Worm (Caenorhabditis elegans) whole organism, L1 larva: Measurements from ENCODE around the gene C34C6.3.
A peak's percentile ranks its signal among the peaks of the same experiment; 100 is the strongest.

Source experiments
- C16A3.4 ChIP-seq: fragments of 150-350 bp; optimal IDR thresholded peaks from 2 replicates; lab custom pipeline; 2014; ENCODE audit warnings: missing biosample characterization, missing genetic modification characterization
- F16B12.6 ChIP-seq: fragments of 150-350 bp; optimal IDR thresholded peaks from 2 replicates; lab custom pipeline; 2014; ENCODE audit warnings: missing biosample characterization, missing genetic modification characterization
- Y116A8C.19 ChIP-seq: sonication (generic microtip); optimal IDR thresholded peaks from 2 replicates; lab custom pipeline; 2016; ENCODE audit warnings: missing compliant biosample characterization, missing genetic modification characterization, borderline replicate concordance
- alr-1 ChIP-seq: fragments of 200-800 bp; sonication (Bioruptor generic); optimal IDR thresholded peaks from 2 replicates; lab custom pipeline; 2018; ENCODE audit warnings: borderline replicate concordance, mild to moderate bottlenecking, missing genetic modification characterization, missing compliant biosample characterization
- blmp-1 ChIP-seq: fragments of 150-350 bp; optimal IDR thresholded peaks from 2 replicates; lab custom pipeline; 2014; ENCODE audit warnings: missing biosample characterization, missing genetic modification characterization
- ceh-88 ChIP-seq: fragments of 200-800 bp; sonication (Bioruptor generic); IDR thresholded peaks from 2 replicates; pipeline ENCODE4 v1.3.6; 2022; ENCODE audit warnings: missing genetic modification characterization, missing compliant biosample characterization
- ceh-90 ChIP-seq: sonication (generic microtip); optimal IDR thresholded peaks from 2 replicates; lab custom pipeline; 2016; ENCODE audit warnings: missing genetic modification characterization, missing compliant biosample characterization
- ces-1 ChIP-seq: fragments of 150-350 bp; optimal IDR thresholded peaks from 2 replicates; lab custom pipeline; 2014; ENCODE audit warnings: missing biosample characterization, missing genetic modification reagents, missing genetic modification characterization
- dpl-1 ChIP-seq, 3 experiments: fragments of 150-350 bp in 2 of 3; sonication (generic microtip) in 1 of 3; optimal IDR thresholded peaks; 2 replicates each; lab custom pipeline; 2014 to 2017; ENCODE audit warnings: missing biosample characterization in 3 of 3, missing genetic modification characterization in 3 of 3, missing genetic modification reagents in 3 of 3
- dsc-1 ChIP-seq: sonication (generic microtip); optimal IDR thresholded peaks from 2 replicates; lab custom pipeline; 2016; ENCODE audit warnings: mild to moderate bottlenecking, missing genetic modification characterization, missing compliant biosample characterization
- efl-1 ChIP-seq, 4 experiments: fragments of 150-350 bp; optimal IDR thresholded peaks in 3 of 4; peaks in 1 of 4; 1 replicate in 1 of 4; 2 replicates in 3 of 4; lab custom pipeline; 2014; ENCODE audit warnings: missing biosample characterization in 2 of 4, missing genetic modification characterization in 2 of 4, missing genetic modification reagents in 2 of 4
- efl-3 ChIP-seq: fragments of 200-800 bp; sonication (Bioruptor generic); optimal IDR thresholded peaks from 2 replicates; lab custom pipeline; 2018; ENCODE audit warnings: mild to moderate bottlenecking, missing genetic modification characterization, missing compliant biosample characterization
- egl-13 ChIP-seq: sonication (generic microtip); optimal IDR thresholded peaks from 2 replicates; lab custom pipeline; 2016; ENCODE audit warnings: missing genotype, missing genetic modification reagents, missing genetic modification characterization, missing compliant biosample characterization
- egl-27 ChIP-seq, 2 experiments: fragments of 150-350 bp in 1 of 2; sonication (generic microtip); optimal IDR thresholded peaks; 3 replicates each; lab custom pipeline; 2017 to 2018; ENCODE audit warnings: missing biosample characterization in 2 of 2, missing genetic modification characterization in 2 of 2, missing genetic modification reagents in 2 of 2
- elt-2 ChIP-seq: sonication (generic microtip); optimal IDR thresholded peaks from 2 replicates; lab custom pipeline; 2016; ENCODE audit warnings: missing genetic modification characterization, mild to moderate bottlenecking, inconsistent platforms, missing compliant biosample characterization, missing genetic modification reagents
- fkh-10 ChIP-seq: sonication (generic microtip); optimal IDR thresholded peaks from 2 replicates; lab custom pipeline; 2017; ENCODE audit warnings: missing biosample characterization, missing genetic modification reagents, missing genetic modification characterization
- fkh-4 ChIP-seq: sonication (generic microtip); optimal IDR thresholded peaks from 2 replicates; lab custom pipeline; 2016; ENCODE audit warnings: missing compliant biosample characterization, missing genetic modification characterization, borderline replicate concordance
- fos-1 ChIP-seq: fragments of 150-350 bp; optimal IDR thresholded peaks from 2 replicates; lab custom pipeline; 2014; ENCODE audit warnings: missing biosample characterization, missing genetic modification characterization
- grh-1 ChIP-seq: fragments of 200-800 bp; sonication (Bioruptor generic); IDR thresholded peaks from 2 replicates; pipeline ENCODE4 v1.3.6; 2022; ENCODE audit warnings: missing genetic modification reagents, missing genetic modification characterization, missing compliant biosample characterization
- hlh-17 ChIP-seq: fragments of 200-800 bp; sonication (Bioruptor generic); optimal IDR thresholded peaks from 2 replicates; lab custom pipeline; 2018; ENCODE audit warnings: missing genetic modification characterization, mild to moderate bottlenecking, missing compliant biosample characterization, moderate library complexity, borderline replicate concordance
- irx-1 ChIP-seq: sonication (generic microtip); optimal IDR thresholded peaks from 2 replicates; lab custom pipeline; 2016; ENCODE audit warnings: missing genetic modification characterization, missing compliant biosample characterization
- isw-1 ChIP-seq: fragments of 200-800 bp; sonication (Bioruptor generic); IDR thresholded peaks from 2 replicates; pipeline ENCODE4 v1.3.6; 2022; ENCODE audit warnings: missing genetic modification characterization, missing compliant biosample characterization
- lin-13 ChIP-seq: fragments of 150-350 bp; optimal IDR thresholded peaks from 2 replicates; lab custom pipeline; 2014; ENCODE audit warnings: missing biosample characterization, missing genetic modification reagents, missing genetic modification characterization
- lin-14 ChIP-seq: fragments of 200-800 bp; sonication (Bioruptor generic); optimal IDR thresholded peaks from 2 replicates; lab custom pipeline; 2018; ENCODE audit warnings: mild to moderate bottlenecking, missing genetic modification characterization, moderate library complexity, missing compliant biosample characterization
- lin-35 ChIP-seq, 2 experiments: fragments of 150-350 bp; optimal IDR thresholded peaks; 2 replicates each; lab custom pipeline; 2014; ENCODE audit warnings: missing biosample characterization in 2 of 2, missing genetic modification characterization in 2 of 2, missing genetic modification reagents in 2 of 2
- lin-39 ChIP-seq: fragments of 150-350 bp; optimal IDR thresholded peaks from 2 replicates; lab custom pipeline; 2014; ENCODE audit warnings: missing biosample characterization, missing genetic modification reagents, missing genetic modification characterization
- lsy-2 ChIP-seq, 2 experiments: fragments of 150-350 bp; optimal IDR thresholded peaks; 2 replicates each; lab custom pipeline; 2014; ENCODE audit warnings: missing biosample characterization in 2 of 2, missing genetic modification characterization in 2 of 2
- mab-9 ChIP-seq: fragments of 200-800 bp; sonication (Bioruptor generic); IDR thresholded peaks from 2 replicates; pipeline ENCODE4 v1.3.6; 2022; ENCODE audit warnings: missing genetic modification reagents, missing genetic modification characterization, missing compliant biosample characterization
- mef-2 ChIP-seq: fragments of 150-350 bp; optimal IDR thresholded peaks from 2 replicates; lab custom pipeline; 2014; ENCODE audit warnings: missing biosample characterization, missing genetic modification characterization
- mep-1 ChIP-seq: fragments of 150-350 bp; optimal IDR thresholded peaks from 2 replicates; lab custom pipeline; 2014; ENCODE audit warnings: missing biosample characterization, missing genetic modification characterization
- nhr-28 ChIP-seq: fragments of 150-350 bp; optimal IDR thresholded peaks from 2 replicates; lab custom pipeline; 2014; ENCODE audit warnings: missing biosample characterization, missing genetic modification characterization
- nhr-47 ChIP-seq: sonication (generic microtip); optimal IDR thresholded peaks from 2 replicates; lab custom pipeline; 2016; ENCODE audit warnings: mild to moderate bottlenecking, missing genetic modification characterization, moderate library complexity, missing compliant biosample characterization
- nhr-76 ChIP-seq: sonication (generic microtip); optimal IDR thresholded peaks from 2 replicates; lab custom pipeline; 2017; ENCODE audit warnings: missing biosample characterization, missing genetic modification characterization
- nhr-90 ChIP-seq: sonication (generic microtip); optimal IDR thresholded peaks from 2 replicates; lab custom pipeline; 2016; ENCODE audit warnings: mild to moderate bottlenecking, missing genetic modification characterization, missing compliant biosample characterization; ENCODE audit not compliant: poor library complexity
- pax-3 ChIP-seq: fragments of 200-800 bp; sonication (Bioruptor generic); optimal IDR thresholded peaks from 2 replicates; lab custom pipeline; 2018; ENCODE audit warnings: mild to moderate bottlenecking, missing genetic modification characterization, moderate library complexity, missing compliant biosample characterization
- skn-1 ChIP-seq: fragments of 150-350 bp; optimal IDR thresholded peaks from 2 replicates; lab custom pipeline; 2014; ENCODE audit warnings: missing biosample characterization, missing genetic modification characterization
- sox-4 ChIP-seq: sonication (generic microtip); optimal IDR thresholded peaks from 2 replicates; lab custom pipeline; 2016; ENCODE audit warnings: missing genetic modification characterization, missing compliant biosample characterization
- sptf-1 ChIP-seq: fragments of 150-350 bp; optimal IDR thresholded peaks from 2 replicates; lab custom pipeline; 2014; ENCODE audit warnings: missing biosample characterization, missing genetic modification characterization
- sup-37 ChIP-seq: fragments of 200-800 bp; sonication (Bioruptor generic); optimal IDR thresholded peaks from 2 replicates; lab custom pipeline; 2018; ENCODE audit warnings: mild to moderate bottlenecking, missing genetic modification characterization, missing compliant biosample characterization
- tbx-2 ChIP-seq: sonication (generic microtip); optimal IDR thresholded peaks from 2 replicates; lab custom pipeline; 2016; ENCODE audit warnings: missing genetic modification characterization, missing compliant biosample characterization
- tlp-1 ChIP-seq: fragments of 150-350 bp; optimal IDR thresholded peaks from 2 replicates; lab custom pipeline; 2014; ENCODE audit warnings: missing biosample characterization, missing genetic modification characterization
- unc-86 ChIP-seq: sonication (generic microtip); optimal IDR thresholded peaks from 2 replicates; lab custom pipeline; 2016; ENCODE audit warnings: missing genetic modification characterization, missing compliant biosample characterization
- unc-98 ChIP-seq: fragments of 200-800 bp; sonication (Bioruptor generic); IDR thresholded peaks from 2 replicates; pipeline ENCODE4 v1.3.6; 2022; ENCODE audit warnings: missing genetic modification characterization, missing compliant biosample characterization
- zag-1 ChIP-seq: fragments of 150-350 bp; optimal IDR thresholded peaks from 2 replicates; lab custom pipeline; 2014; ENCODE audit warnings: missing biosample characterization, missing genetic modification characterization

C34C6.3 gene

DNA sequence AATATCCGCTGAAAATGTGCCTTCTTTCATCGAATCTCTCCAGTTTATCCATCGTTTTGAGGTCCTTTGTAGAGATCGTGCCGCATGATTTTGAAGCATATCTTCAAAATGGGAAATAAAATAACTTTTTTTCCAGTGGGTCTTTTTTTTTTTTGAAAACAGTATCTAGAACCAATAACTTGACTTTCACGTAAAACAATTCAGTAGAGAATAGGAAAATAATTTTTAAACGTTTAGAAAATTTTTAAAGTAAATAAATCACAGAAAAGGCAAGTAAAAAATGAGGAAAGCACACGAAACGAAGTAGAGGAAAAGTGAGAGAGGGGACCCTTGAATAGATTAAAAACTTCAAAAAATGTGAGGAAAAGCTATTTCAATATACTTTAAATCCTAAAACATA is 7.1 kb downstream of the C34C6.3 start, which contains the start of gene chdh-1:
Gene chdh-1 (minus strand): TSS at position 101 of the 400 bp plus-strand sequence.
- TF ChIP-seq lin-13 (no peak), nhr-76 (tag; lab: Kevin White, UChicago) (no peak), elt-2 (no peak), egl-13 (tag; lab: Kevin White, UChicago) (no peak), egl-27 (tag; optimal IDR thresholded peaks at IDR 0.05; lab: Kevin White, UChicago) (no peak), blmp-1 (no peak), alr-1 (tag; lab: Kevin White, UChicago) (no peak), ceh-88 (GFP tag; lab: Robert Waterston, UW) (no peak), unc-86 (no peak), sox-4 (tag; lab: Kevin White, UChicago) (no peak), fkh-4 (tag; lab: Kevin White, UChicago) (no peak), sup-37 (no peak), sptf-1 (no peak), lin-35 (GFP tag; optimal IDR thresholded peaks at IDR 0.05; lab: Kevin White, UChicago) (no peak), mep-1 (no peak)

DNA sequence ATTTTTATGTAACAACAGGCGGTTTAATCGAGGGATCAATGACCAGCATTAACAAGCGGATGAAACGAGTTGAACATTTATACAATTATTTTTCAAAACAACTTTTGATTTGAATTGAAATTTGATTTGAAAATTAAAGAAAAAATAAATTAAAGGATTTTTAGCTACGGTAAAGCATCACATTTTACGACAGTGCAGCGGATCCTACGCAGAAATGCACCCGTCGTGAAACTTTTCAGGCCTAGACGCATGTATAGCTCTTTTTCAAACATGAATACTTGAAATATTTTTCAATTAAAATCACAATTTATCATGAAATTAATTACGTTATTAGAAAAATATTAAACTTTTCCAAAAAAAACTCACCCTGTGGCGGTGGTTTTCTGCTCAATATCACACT is 9.3 kb downstream of the C34C6.3 start:
- TF ChIP-seq lsy-2 (tag; optimal IDR thresholded peaks at IDR 0.05; lab: Kevin White, UChicago), result peak; percentile 67 to 81
- TF ChIP-seq mep-1, result peak; percentile 3
- TF ChIP-seq C16A3.4 (tag; lab: Kevin White, UChicago), result no peak
- peak in 1 of 2 experiments; percentile 6 for TF ChIP-seq efl-1 (optimal IDR thresholded peaks at IDR 0.05; lab: Kevin White, UChicago)
- TF ChIP-seq efl-1 (GFP tag; optimal IDR thresholded peaks at IDR 0.05 in 1 of 2; lab: Kevin White, UChicago), result no peak
- TF ChIP-seq tlp-1, result no peak
- TF ChIP-seq dpl-1 (GFP tag; optimal IDR thresholded peaks at IDR 0.05; lab: Kevin White, UChicago), result peak in 1 of 3 experiments; percentile 20
- peak; percentile 63 for TF ChIP-seq F16B12.6 (tag; lab: Kevin White, UChicago)

DNA sequence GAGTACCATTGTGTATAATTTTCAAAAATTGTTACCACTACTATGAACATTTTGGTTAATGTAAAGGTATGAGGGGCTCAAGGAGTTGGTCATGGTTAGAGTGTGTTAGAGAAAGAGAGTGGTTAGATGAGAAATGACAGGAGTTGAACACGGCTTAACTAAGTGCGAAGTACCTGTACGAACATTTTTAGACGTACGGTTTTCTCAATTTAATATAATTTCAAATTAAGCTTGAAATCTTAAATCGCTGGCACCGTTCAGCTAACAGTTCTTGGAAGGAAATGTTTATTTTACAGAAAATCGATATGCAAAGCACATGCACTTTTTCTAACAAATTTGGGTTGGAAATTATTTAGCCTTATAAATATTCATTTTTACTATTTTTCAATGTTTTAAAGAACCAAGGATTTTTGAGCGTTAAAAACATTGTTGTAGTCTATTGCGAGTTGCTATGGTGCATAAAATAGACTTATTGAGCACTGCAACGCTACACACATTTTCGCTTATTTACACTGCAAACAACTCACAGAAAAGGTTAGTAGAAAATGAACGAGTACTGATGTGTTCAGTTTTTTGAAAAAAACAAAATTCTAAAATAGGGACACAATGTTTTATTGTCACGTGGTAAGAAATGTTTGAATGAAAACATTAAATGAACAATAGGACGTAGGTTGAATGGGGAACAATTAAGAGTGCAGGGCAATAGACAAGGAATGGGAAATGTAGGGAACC is 10.1 kb downstream of the C34C6.3 start, which contains the start of gene sphk-1:
Gene sphk-1 (minus strand): TSS at position 51 of the 732 bp plus-strand sequence.
- TF ChIP-seq nhr-28 (tag; lab: Kevin White, UChicago) (no peak), pax-3 (tag; lab: Kevin White, UChicago) (no peak), unc-98 (no peak), efl-3 (GFP tag; lab: Kevin White, UChicago) (no peak), ceh-90 (tag; lab: Kevin White, UChicago) (no peak), hlh-17 (GFP tag; lab: Kevin White, UChicago) (no peak), mef-2 (tag; lab: Kevin White, UChicago) (no peak), C16A3.4 (tag; lab: Kevin White, UChicago) (no peak), zag-1 (tag; lab: Kevin White, UChicago) (no peak), lin-39 (tag; lab: Kevin White, UChicago) (no peak), Y116A8C.19 (tag; lab: Kevin White, UChicago) (no peak), ces-1 (GFP tag; lab: Kevin White, UChicago) (no peak), sox-4 (tag; lab: Kevin White, UChicago) (no peak), mab-9 (GFP tag; lab: Robert Waterston, UW) (no peak), grh-1 (GFP tag; lab: Robert Waterston, UW) (no peak), tlp-1 (no peak), tbx-2 (tag; lab: Kevin White, UChicago) (no peak)

DNA sequence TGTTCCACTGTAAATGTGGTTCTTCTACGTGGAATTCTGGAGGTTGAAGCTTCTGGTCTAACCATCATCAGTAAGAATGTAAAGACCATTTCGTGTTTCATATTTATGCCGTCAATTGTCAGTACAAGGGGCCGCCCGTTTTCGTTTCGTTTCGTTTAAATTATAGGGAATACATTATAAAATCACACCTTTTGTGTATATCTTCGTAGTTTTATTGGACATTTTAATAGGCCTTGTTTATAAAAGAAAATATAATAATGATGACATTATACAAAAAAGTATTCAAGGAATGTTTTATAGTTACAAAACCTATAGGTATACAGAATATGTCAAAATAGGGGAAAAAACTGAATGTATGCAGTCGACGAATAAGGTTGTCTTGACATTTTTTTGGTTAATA is 12.0 kb downstream of the C34C6.3 start, which contains the start of gene ceh-7:
Gene ceh-7 (minus strand): TSS at position 101 of the 400 bp plus-strand sequence.
- no peak for TF ChIP-seq fkh-10 (GFP tag; lab: Kevin White, UChicago)
- TF ChIP-seq blmp-1, result no peak
- TF ChIP-seq lin-35 (GFP tag; optimal IDR thresholded peaks at IDR 0.05; lab: Kevin White, UChicago), result no peak
- TF ChIP-seq skn-1 (tag; lab: Kevin White, UChicago), result no peak
- TF ChIP-seq isw-1 (GFP tag; lab: Robert Waterston, UW), result no peak
- no peak for TF ChIP-seq fos-1 (tag; lab: Kevin White, UChicago)
- no peak for TF ChIP-seq nhr-90
- TF ChIP-seq unc-86, result no peak
- no peak for TF ChIP-seq nhr-47 (tag; lab: Kevin White, UChicago)
- TF ChIP-seq sup-37, result no peak
- TF ChIP-seq dsc-1, result no peak
- TF ChIP-seq irx-1, result no peak
- TF ChIP-seq lin-39 (tag; lab: Kevin White, UChicago), result no peak
- TF ChIP-seq lin-14 (GFP tag; lab: Kevin White, UChicago), result no peak
